Worm (Caenorhabditis elegans) whole organism, L4 larva: Measurements from ENCODE around the gene C02B8.6.

Source experiments
- F10B5.3 ChIP-seq: sonication (generic microtip); optimal IDR thresholded peaks from 2 replicates; lab custom pipeline; 2016; ENCODE audit warnings: mild to moderate bottlenecking, missing genetic modification characterization, missing compliant biosample characterization
- aha-1 ChIP-seq: fragments of 150-350 bp; peaks from one replicate; lab custom pipeline; 2014; ENCODE audit warnings: missing biosample characterization, missing genetic modification characterization
- ceh-28 ChIP-seq: fragments of 150-350 bp; optimal IDR thresholded peaks from 2 replicates; lab custom pipeline; 2014; ENCODE audit warnings: missing biosample characterization, missing genetic modification reagents, missing genetic modification characterization
- ceh-82 ChIP-seq: sonication (generic microtip); optimal IDR thresholded peaks from 2 replicates; lab custom pipeline; 2017; ENCODE audit warnings: missing biosample characterization, missing genetic modification characterization
- ces-1 ChIP-seq: fragments of 150-350 bp; sonication (generic microtip); optimal IDR thresholded peaks from 4 replicates; lab custom pipeline; 2014; ENCODE audit warnings: missing biosample characterization, missing genetic modification reagents, missing genetic modification characterization
- cey-2 ChIP-seq: sonication (generic microtip); optimal IDR thresholded peaks from 3 replicates; lab custom pipeline; 2017; ENCODE audit warnings: missing genetic modification characterization, mild to moderate bottlenecking, missing compliant biosample characterization, antibody characterized with exemption, borderline replicate concordance; ENCODE audit not compliant: insufficient read depth
- ctbp-1 ChIP-seq: fragments of 200-800 bp; sonication (Bioruptor generic); IDR thresholded peaks from 2 replicates; pipeline ENCODE4 v1.3.6; 2022; ENCODE audit warnings: missing genetic modification reagents, missing genetic modification characterization, missing compliant biosample characterization
- daf-12 ChIP-seq: fragments of 150-350 bp; optimal IDR thresholded peaks from 2 replicates; lab custom pipeline; 2014; ENCODE audit warnings: missing biosample characterization, missing genetic modification reagents, missing genetic modification characterization
- daf-16 ChIP-seq, 3 experiments: sonication (generic microtip); optimal IDR thresholded peaks; 2 replicates each; lab custom pipeline; 2016 to 2017; ENCODE audit warnings: missing genetic modification characterization in 3 of 3, missing genetic modification reagents in 3 of 3, mild to moderate bottlenecking in 2 of 3, missing compliant biosample characterization in 2 of 3, missing biosample characterization in 1 of 3, moderate library complexity in 1 of 3
- dmd-6 ChIP-seq: fragments of 200-800 bp; sonication (Bioruptor generic); IDR thresholded peaks from 2 replicates; pipeline ENCODE4 v1.3.6; 2022; ENCODE audit warnings: missing genetic modification reagents, missing genetic modification characterization, missing compliant biosample characterization
- dmd-8 ChIP-seq: fragments of 200-800 bp; sonication (Bioruptor generic); IDR thresholded peaks from 2 replicates; pipeline ENCODE4 v1.3.6; 2022; ENCODE audit warnings: missing genetic modification characterization, missing compliant biosample characterization
- dmd-9 ChIP-seq: fragments of 200-800 bp; sonication (Bioruptor generic); IDR thresholded peaks from 2 replicates; pipeline ENCODE4 v1.3.6; 2022; ENCODE audit warnings: missing genetic modification reagents, missing genetic modification characterization, missing compliant biosample characterization
- duxl-1 ChIP-seq: sonication (generic microtip); optimal IDR thresholded peaks from 2 replicates; lab custom pipeline; 2016; ENCODE audit warnings: mild to moderate bottlenecking, missing genetic modification characterization, moderate library complexity, missing compliant biosample characterization; ENCODE audit not compliant: poor library complexity
- dve-1 ChIP-seq: sonication (generic microtip); optimal IDR thresholded peaks from 2 replicates; lab custom pipeline; 2017; ENCODE audit warnings: antibody characterized with exemption, mild to moderate bottlenecking, missing genetic modification characterization, missing compliant biosample characterization; ENCODE audit not compliant: insufficient read depth
- hif-1 ChIP-seq, 2 experiments: sonication (generic microtip); optimal IDR thresholded peaks; 2 replicates each; lab custom pipeline; 2016 to 2017; ENCODE audit warnings: missing compliant biosample characterization in 2 of 2, missing genetic modification characterization in 2 of 2, missing genetic modification reagents in 2 of 2, missing genotype in 2 of 2, mild to moderate bottlenecking in 1 of 2
- hlh-11 ChIP-seq: fragments of 200-800 bp; sonication (Bioruptor generic); optimal IDR thresholded peaks from 2 replicates; lab custom pipeline; 2018; ENCODE audit warnings: mild to moderate bottlenecking, missing genetic modification characterization, missing compliant biosample characterization
- hmg-1.1 ChIP-seq: fragments of 200-800 bp; sonication (Bioruptor generic); IDR thresholded peaks from 2 replicates; pipeline ENCODE4 v1.3.6; 2022; ENCODE audit warnings: missing genetic modification reagents, missing genetic modification characterization, missing compliant biosample characterization
- jun-1 ChIP-seq: fragments of 150-350 bp; optimal IDR thresholded peaks from 2 replicates; lab custom pipeline; 2014; ENCODE audit warnings: missing biosample characterization, missing genetic modification reagents, missing genetic modification characterization
- lin-13 ChIP-seq: fragments of 150-350 bp; optimal IDR thresholded peaks from 2 replicates; lab custom pipeline; 2014; ENCODE audit warnings: missing biosample characterization, missing genetic modification reagents, missing genetic modification characterization
- lin-39 ChIP-seq: fragments of 150-350 bp; optimal IDR thresholded peaks from 2 replicates; lab custom pipeline; 2014; ENCODE audit warnings: missing biosample characterization, missing genetic modification reagents, missing genetic modification characterization
- lir-3 ChIP-seq: sonication (generic microtip); optimal IDR thresholded peaks from 2 replicates; lab custom pipeline; 2016; ENCODE audit warnings: mild to moderate bottlenecking, missing genetic modification characterization, missing compliant biosample characterization
- madf-5 ChIP-seq, 2 experiments: fragments of 200-800 bp; sonication (Bioruptor generic); IDR thresholded peaks; 2 replicates each; pipeline ENCODE4 v1.3.6; 2022; ENCODE audit warnings: missing compliant biosample characterization in 2 of 2, missing genetic modification characterization in 2 of 2
- mdt-29 ChIP-seq: fragments of 200-800 bp; sonication (Bioruptor generic); IDR thresholded peaks from 2 replicates; pipeline ENCODE4 v1.3.6; 2022; ENCODE audit warnings: missing genetic modification reagents, missing genetic modification characterization, missing compliant biosample characterization
- mep-1 ChIP-seq: fragments of 150-350 bp; sonication (generic microtip); optimal IDR thresholded peaks from 3 replicates; lab custom pipeline; 2014; ENCODE audit warnings: missing biosample characterization, missing genetic modification characterization
- mes-2 ChIP-seq: sonication (generic microtip); optimal IDR thresholded peaks from 2 replicates; lab custom pipeline; 2016; ENCODE audit warnings: missing genotype, mild to moderate bottlenecking, missing genetic modification characterization, missing compliant biosample characterization; ENCODE audit not compliant: poor library complexity, severe bottlenecking
- mxl-2 ChIP-seq: fragments of 200-800 bp; sonication (Bioruptor generic); conservative IDR thresholded peaks from 2 replicates; pipeline ENCODE4 v1.3.6; 2022; ENCODE audit warnings: missing genetic modification reagents, missing genetic modification characterization, missing compliant biosample characterization
- mxl-3 ChIP-seq: fragments of 200-800 bp; sonication (Bioruptor generic); optimal IDR thresholded peaks from 2 replicates; lab custom pipeline; 2018; ENCODE audit warnings: mild to moderate bottlenecking, missing genetic modification characterization, missing compliant biosample characterization
- nhr-102 ChIP-seq: sonication (generic microtip); optimal IDR thresholded peaks from 2 replicates; lab custom pipeline; 2016; ENCODE audit warnings: mild to moderate bottlenecking, missing genetic modification characterization, moderate library complexity, missing compliant biosample characterization
- nhr-11 ChIP-seq: fragments of 150-350 bp; optimal IDR thresholded peaks from 2 replicates; lab custom pipeline; 2014; ENCODE audit warnings: missing biosample characterization, missing genetic modification characterization
- nhr-28 ChIP-seq: fragments of 150-350 bp; optimal IDR thresholded peaks from 2 replicates; lab custom pipeline; 2014; ENCODE audit warnings: missing biosample characterization, missing genetic modification characterization
- nhr-6 ChIP-seq: fragments of 150-350 bp; optimal IDR thresholded peaks from 2 replicates; lab custom pipeline; 2014; ENCODE audit warnings: missing biosample characterization, missing genetic modification characterization
- nhr-76 ChIP-seq: fragments of 150-350 bp; optimal IDR thresholded peaks from 2 replicates; lab custom pipeline; 2014; ENCODE audit warnings: missing biosample characterization, missing genetic modification characterization
- nhr-77 ChIP-seq: fragments of 150-350 bp; optimal IDR thresholded peaks from 2 replicates; lab custom pipeline; 2014; ENCODE audit warnings: missing biosample characterization, missing genetic modification characterization
- php-3 ChIP-seq: fragments of 200-800 bp; sonication (Bioruptor generic); IDR thresholded peaks from 2 replicates; pipeline ENCODE4 v1.3.6; 2022; ENCODE audit warnings: missing genetic modification reagents, missing genetic modification characterization, missing compliant biosample characterization
- pqm-1 ChIP-seq: sonication (generic microtip); optimal IDR thresholded peaks from 2 replicates; lab custom pipeline; 2017; ENCODE audit warnings: missing biosample characterization, missing genetic modification characterization
- rbr-2 ChIP-seq: sonication (generic microtip); optimal IDR thresholded peaks from 2 replicates; lab custom pipeline; 2016; ENCODE audit warnings: missing genotype, missing genetic modification characterization, missing compliant biosample characterization
- saeg-2 ChIP-seq: fragments of 200-800 bp; sonication (Bioruptor generic); IDR thresholded peaks from 2 replicates; pipeline ENCODE4 v1.3.6; 2022; ENCODE audit warnings: missing genetic modification reagents, missing genetic modification characterization, missing compliant biosample characterization
- sdz-12 ChIP-seq: fragments of 200-800 bp; sonication (Bioruptor generic); optimal IDR thresholded peaks from 2 replicates; lab custom pipeline; 2018; ENCODE audit warnings: mild to moderate bottlenecking, missing genetic modification characterization, missing compliant biosample characterization
- snpc-4 ChIP-seq: fragments of 150-350 bp; optimal IDR thresholded peaks from 2 replicates; lab custom pipeline; 2014; ENCODE audit warnings: missing biosample characterization, missing genetic modification characterization
- spr-1 ChIP-seq: sonication (generic microtip); optimal IDR thresholded peaks from 2 replicates; lab custom pipeline; 2016; ENCODE audit warnings: mild to moderate bottlenecking, missing genetic modification characterization, missing compliant biosample characterization
- tag-97 ChIP-seq: fragments of 200-800 bp; sonication (Bioruptor generic); IDR thresholded peaks from 2 replicates; pipeline ENCODE4 v1.3.6; 2022; ENCODE audit warnings: missing genetic modification characterization, missing compliant biosample characterization
- tra-1 ChIP-seq: fragments of 200-800 bp; sonication (Bioruptor generic); IDR thresholded peaks from 2 replicates; pipeline ENCODE4 v1.3.6; 2022; ENCODE audit warnings: missing genetic modification reagents, missing genetic modification characterization, missing compliant biosample characterization
- zfp-2 ChIP-seq: sonication (generic microtip); optimal IDR thresholded peaks from 2 replicates; lab custom pipeline; 2016; ENCODE audit warnings: mild to moderate bottlenecking, missing genetic modification characterization, missing compliant biosample characterization
- zfp-3 ChIP-seq: fragments of 200-800 bp; sonication (Bioruptor generic); conservative IDR thresholded peaks from 2 replicates; pipeline ENCODE4 v1.3.6; 2022; ENCODE audit warnings: missing genetic modification reagents, missing genetic modification characterization, missing compliant biosample characterization
- zip-2 ChIP-seq: fragments of 150-350 bp; optimal IDR thresholded peaks from 2 replicates; lab custom pipeline; 2014; ENCODE audit warnings: missing biosample characterization, missing genetic modification characterization
- ztf-7 ChIP-seq: fragments of 150-350 bp; optimal IDR thresholded peaks from 2 replicates; lab custom pipeline; 2014; ENCODE audit warnings: missing biosample characterization, missing genetic modification characterization

The C02B8.6 gene

ce11 chrX:8103899-8104298, 32.2 kb downstream of the C02B8.6 start, which contains the start of gene K07E3.2:
K07E3.2 (plus strand) TSS chrX:8104298.
- peak; percentile 37 for TF ChIP-seq duxl-1 (tag; lab: Kevin White, UChicago)
- no peak for TF ChIP-seq nhr-11 (tag; lab: Kevin White, UChicago)
- peak; percentile 50 for TF ChIP-seq aha-1 (tag; lab: Kevin White, UChicago)
- TF ChIP-seq ztf-7 (tag; lab: Kevin White, UChicago) = peak; percentile 1
- TF ChIP-seq tra-1 (GFP tag; lab: Robert Waterston, UW) = no peak
- TF ChIP-seq mxl-3 = no peak
- no peak for TF ChIP-seq lir-3
- TF ChIP-seq mes-2 = peak; percentile 66
- TF ChIP-seq php-3 (GFP tag; lab: Robert Waterston, UW) = no peak
- peak; percentile 52 for TF ChIP-seq nhr-102 (tag; lab: Kevin White, UChicago)
- TF ChIP-seq mdt-29 = no peak
- no peak for TF ChIP-seq lin-13 (GFP tag; lab: Kevin White, UChicago)
- TF ChIP-seq hmg-1.1 (GFP tag; lab: Robert Waterston, UW) = peak; percentile 84
- TF ChIP-seq mep-1 = peak; percentile 41
- no peak for TF ChIP-seq snpc-4 (tag; lab: Kevin White, UChicago)
- no peak for TF ChIP-seq spr-1 (tag; lab: Kevin White, UChicago)
- no peak for TF ChIP-seq tag-97 (GFP tag; lab: Robert Waterston, UW)
- no peak for TF ChIP-seq dmd-8 (GFP tag; lab: Robert Waterston, UW)
- no peak for TF ChIP-seq ceh-82 (tag; lab: Kevin White, UChicago)
- no peak for TF ChIP-seq hif-1 (tag; optimal IDR thresholded peaks at IDR 0.05; lab: Kevin White, UChicago)
- TF ChIP-seq dve-1 (tag; lab: Kevin White, UChicago) = peak; percentile 3
- TF ChIP-seq nhr-6 = no peak
- peak; percentile 29 for TF ChIP-seq rbr-2 (tag; lab: Kevin White, UChicago)
- no peak for TF ChIP-seq ces-1 (GFP tag; lab: Kevin White, UChicago)

ce11 chrX:8098813-8099360, 37.2 kb downstream of the C02B8.6 start, which contains the start of gene catp-5:
catp-5 (minus strand) TSS chrX:8098863.
- TF ChIP-seq nhr-77 (tag; lab: Kevin White, UChicago) (peak; percentile 13), mep-1 (no peak), hlh-11 (tag; lab: Kevin White, UChicago) (peak; percentile 22), dve-1 (tag; lab: Kevin White, UChicago) (peak; percentile 23), dmd-6 (GFP tag; lab: Robert Waterston, UW) (peak; percentile 50; the same call in 1 of the 2 replicates), zfp-2 (tag; lab: Kevin White, UChicago) (no peak), ceh-28 (tag; lab: Kevin White, UChicago) (no peak), daf-16 (GFP tag; optimal IDR thresholded peaks at IDR 0.05; lab: Kevin White, UChicago) (no peak), daf-16 (tag; optimal IDR thresholded peaks at IDR 0.05; lab: Kevin White, UChicago) (peak; percentile 51), pqm-1 (tag; lab: Kevin White, UChicago) (peak; percentile 53), sdz-12 (no peak), php-3 (GFP tag; lab: Robert Waterston, UW) (no peak), jun-1 (tag; lab: Kevin White, UChicago) (no peak), mes-2 (no peak), lin-39 (tag; lab: Kevin White, UChicago) (no peak), mxl-2 (GFP tag; lab: Robert Waterston, UW) (no peak), lin-13 (GFP tag; lab: Kevin White, UChicago) (no peak), nhr-28 (tag; lab: Kevin White, UChicago) (peak; percentile 8)

DNA sequence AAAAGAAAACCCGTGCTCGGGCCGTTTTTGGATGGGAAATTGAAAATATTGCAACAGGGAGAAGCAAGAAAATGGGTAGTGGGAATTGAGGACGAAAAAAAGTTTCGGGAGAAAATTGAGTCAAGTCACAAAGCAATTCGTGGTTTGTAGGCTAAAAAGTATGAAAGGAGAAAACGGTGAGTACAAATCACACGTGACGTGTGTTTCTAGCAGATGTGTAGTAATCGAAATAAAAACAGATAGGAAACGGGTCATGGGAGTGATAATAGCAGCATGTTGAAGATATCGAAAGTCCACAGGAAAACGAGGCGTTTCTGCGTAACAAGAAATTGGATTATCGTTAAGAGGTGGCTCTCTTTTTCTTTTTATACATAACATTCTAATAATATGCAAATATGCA, 46.2 kb downstream of the C02B8.6 start:
- TF ChIP-seq ztf-7 (tag; lab: Kevin White, UChicago) (no peak), ctbp-1 (GFP tag; lab: Robert Waterston, UW) (no peak), daf-12 (tag; lab: Kevin White, UChicago) (no peak), nhr-76 (tag; lab: Kevin White, UChicago) (no peak), F10B5.3 (tag; lab: Kevin White, UChicago) (no peak), cey-2 (tag; lab: Kevin White, UChicago) (no peak), ceh-82 (tag; lab: Kevin White, UChicago) (no peak), madf-5 (GFP tag; IDR thresholded peaks at IDR 0.05; lab: Robert Waterston, UW) (no peak), dmd-9 (no peak), daf-16 (GFP tag; optimal IDR thresholded peaks at IDR 0.05; lab: Kevin White, UChicago) (no peak), daf-16 (tag; optimal IDR thresholded peaks at IDR 0.05; lab: Kevin White, UChicago) (peak; percentile 13), zip-2 (tag; lab: Kevin White, UChicago) (no peak), mes-2 (no peak), mdt-29 (peak; percentile 56; the same call in 1 of the 2 replicates), sdz-12 (no peak), dve-1 (tag; lab: Kevin White, UChicago) (no peak), saeg-2 (no peak), zfp-3 (GFP tag; lab: Robert Waterston, UW) (no peak), zfp-2 (tag; lab: Kevin White, UChicago) (no peak)
